Fruit fly (Drosophila melanogaster) whole organism, embryonic: Measurements from ENCODE around the gene Snr1.

Source experiments
- Atf3 ChIP-seq: fragments of 200-800 bp; sonication (Bioruptor generic); optimal IDR thresholded peaks from 3 replicates; lab custom pipeline; 2016; ENCODE audit warnings: missing biosample characterization, missing genetic modification characterization
- Awh ChIP-seq: fragments of 200-800 bp; sonication (Bioruptor generic); IDR thresholded peaks from 2 replicates; pipeline ENCODE4, ENCODE4 v1.3.6; 2022; ENCODE audit warnings: missing biosample characterization, missing genetic modification characterization
- BEAF-32 ChIP-seq: fragments of 200-800 bp; sonication (Bioruptor generic); optimal IDR thresholded peaks from 3 replicates; lab custom pipeline; 2017; ENCODE audit warnings: missing biosample characterization, missing genetic modification characterization, mild to moderate bottlenecking, moderate library complexity, missing genetic modification reagents
- Bgb ChIP-seq: fragments of 200-800 bp; sonication (Bioruptor generic); IDR thresholded peaks from 2 replicates; pipeline ENCODE4 v1.3.6; 2022; ENCODE audit warnings: missing biosample characterization, missing genetic modification characterization; ENCODE audit not compliant: partially characterized antibody
- CG10366 ChIP-seq: fragments of 200-800 bp; sonication (Bioruptor generic); IDR thresholded peaks from 2 replicates; pipeline ENCODE4 v1.3.6; 2022; ENCODE audit warnings: missing biosample characterization, missing genetic modification characterization
- CG10431 ChIP-seq: fragments of 200-800 bp; sonication (Bioruptor generic); optimal IDR thresholded peaks from 3 replicates; lab custom pipeline; 2018; ENCODE audit warnings: missing biosample characterization, mild to moderate bottlenecking, missing genetic modification characterization
- CG12659 ChIP-seq: fragments of 200-800 bp; sonication (Bioruptor generic); optimal IDR thresholded peaks from 3 replicates; lab custom pipeline; 2017; ENCODE audit warnings: mild to moderate bottlenecking, missing biosample characterization, missing genetic modification reagents, missing genetic modification characterization
- CG15601 ChIP-seq: fragments of 200-800 bp; sonication (Bioruptor generic); optimal IDR thresholded peaks from 3 replicates; lab custom pipeline; 2019; ENCODE audit warnings: missing biosample characterization, mild to moderate bottlenecking, missing genetic modification characterization, moderate library complexity
- CG1647 ChIP-seq: fragments of 200-800 bp; sonication (Bioruptor generic); optimal IDR thresholded peaks from 3 replicates; lab custom pipeline; 2016; ENCODE audit warnings: missing biosample characterization, missing genetic modification characterization
- CG16815 ChIP-seq: fragments of 200-800 bp; sonication (Bioruptor generic); optimal IDR thresholded peaks from 3 replicates; lab custom pipeline; 2017; ENCODE audit warnings: missing biosample characterization, mild to moderate bottlenecking, missing genetic modification characterization
- CG18011 ChIP-seq: fragments of 200-800 bp; sonication (Bioruptor generic); optimal IDR thresholded peaks from 2 replicates; lab custom pipeline; 2017; ENCODE audit warnings: missing biosample characterization, missing genetic modification characterization, mild to moderate bottlenecking, moderate library complexity, missing genotype
- CG2116 ChIP-seq: fragments of 200-800 bp; sonication (Bioruptor generic); optimal IDR thresholded peaks from 3 replicates; lab custom pipeline; 2018; ENCODE audit warnings: missing biosample characterization, mild to moderate bottlenecking, missing genetic modification characterization
- CG31441 ChIP-seq: fragments of 200-800 bp; sonication (Bioruptor generic); IDR thresholded peaks from 2 replicates; pipeline ENCODE4 v1.3.6; 2022; ENCODE audit warnings: missing biosample characterization, missing genetic modification characterization
- CG4282 ChIP-seq: fragments of 200-800 bp; sonication (Bioruptor generic); optimal IDR thresholded peaks from 2 replicates; lab custom pipeline; 2016; ENCODE audit warnings: missing biosample characterization, missing genetic modification characterization
- CG43689 ChIP-seq: fragments of 200-800 bp; sonication (Bioruptor generic); IDR thresholded peaks from 2 replicates; pipeline ENCODE4 v1.3.6; 2022; ENCODE audit warnings: missing biosample characterization, missing genetic modification characterization
- CG4617 ChIP-seq: fragments of 200-800 bp; sonication (Bioruptor generic); optimal IDR thresholded peaks from 3 replicates; lab custom pipeline; 2016; ENCODE audit warnings: missing biosample characterization, missing genetic modification characterization, borderline replicate concordance
- CG4854 ChIP-seq: fragments of 200-800 bp; sonication (Bioruptor generic); optimal IDR thresholded peaks from 2 replicates; lab custom pipeline; 2016; ENCODE audit warnings: missing biosample characterization, missing genetic modification characterization, inconsistent platforms
- CG6683 ChIP-seq: fragments of 200-800 bp; sonication (Bioruptor generic); optimal IDR thresholded peaks from 2 replicates; lab custom pipeline; 2017; ENCODE audit warnings: missing biosample characterization, mild to moderate bottlenecking, missing genetic modification characterization, missing genetic modification reagents
- D ChIP-seq, 2 experiments: fragments of 200-800 bp in 1 of 2; fragments of >200 bp in 1 of 2; sonication (Bioruptor generic) in 1 of 2; optimal IDR thresholded peaks; 2 replicates in 1 of 2; 3 replicates in 1 of 2; lab custom pipeline; 2017; ENCODE audit warnings: mild to moderate bottlenecking in 1 of 2, missing biosample characterization in 1 of 2, missing genetic modification characterization in 1 of 2, missing genetic modification reagents in 1 of 2
- Doc3 ChIP-seq: fragments of 200-800 bp; sonication (Bioruptor generic); IDR thresholded peaks from 3 replicates; pipeline ENCODE4 v1.3.6; 2022; ENCODE audit warnings: missing biosample characterization, missing genetic modification characterization; ENCODE audit not compliant: partially characterized antibody
- H2.0 ChIP-seq: fragments of 200-800 bp; sonication (Bioruptor generic); IDR thresholded peaks from 2 replicates; pipeline ENCODE4 v1.3.6; 2022; ENCODE audit warnings: missing biosample characterization, missing genetic modification characterization
- HLH54F ChIP-seq: fragments of 200-800 bp; sonication (Bioruptor generic); optimal IDR thresholded peaks from 3 replicates; lab custom pipeline; 2016; ENCODE audit warnings: missing biosample characterization, missing genetic modification characterization
- Hmr ChIP-seq: fragments of 200-800 bp; sonication (Bioruptor generic); optimal IDR thresholded peaks from 3 replicates; lab custom pipeline; 2017; ENCODE audit warnings: mild to moderate bottlenecking, missing biosample characterization, missing genetic modification reagents, missing genetic modification characterization
- Nf-YC ChIP-seq: fragments of 200-800 bp; optimal IDR thresholded peaks from 3 replicates; lab custom pipeline; 2019; ENCODE audit warnings: missing biosample characterization, mild to moderate bottlenecking, missing genetic modification characterization, moderate library complexity
- Oli ChIP-seq: fragments of 200-800 bp; sonication (Bioruptor generic); optimal IDR thresholded peaks from 2 replicates; lab custom pipeline; 2018; ENCODE audit warnings: missing biosample characterization, mild to moderate bottlenecking, missing genetic modification characterization, moderate library complexity
- Spps ChIP-seq: fragments of 200-800 bp; sonication (Bioruptor generic); optimal IDR thresholded peaks from 2 replicates; lab custom pipeline; 2018; ENCODE audit warnings: missing biosample characterization, mild to moderate bottlenecking, missing genetic modification characterization
- abd-A ChIP-seq: fragments of 200-800 bp; sonication (Bioruptor generic); optimal IDR thresholded peaks from 3 replicates; lab custom pipeline; 2019; ENCODE audit warnings: missing biosample characterization, mild to moderate bottlenecking, missing genetic modification characterization, moderate library complexity
- ash1 ChIP-seq: fragments of 200-800 bp; sonication (Bioruptor generic); optimal IDR thresholded peaks from 2 replicates; lab custom pipeline; 2018; ENCODE audit warnings: missing biosample characterization, mild to moderate bottlenecking, missing genetic modification characterization
- dimm ChIP-seq: fragments of 200-800 bp; sonication (Bioruptor generic); IDR thresholded peaks from 2 replicates; pipeline ENCODE4 v1.3.6; 2022; ENCODE audit warnings: missing biosample characterization, missing genetic modification characterization
- disco-r ChIP-seq: fragments of 200-800 bp; sonication (Bioruptor generic); optimal IDR thresholded peaks from 2 replicates; lab custom pipeline; 2016; ENCODE audit warnings: missing biosample characterization, missing genetic modification characterization
- en ChIP-seq: fragments of 200-800 bp; sonication (Bioruptor generic); optimal IDR thresholded peaks from 2 replicates; lab custom pipeline; 2016; ENCODE audit warnings: missing biosample characterization, missing genetic modification characterization
- esg ChIP-seq: fragments of 200-800 bp; sonication (Bioruptor generic); conservative IDR thresholded peaks from 2 replicates; pipeline ENCODE4 v1.3.6; 2022; ENCODE audit warnings: missing biosample characterization, missing genetic modification characterization
- ewg ChIP-seq: fragments of 200-800 bp; sonication (Bioruptor generic); optimal IDR thresholded peaks from 3 replicates; lab custom pipeline; 2017; ENCODE audit warnings: mild to moderate bottlenecking, missing biosample characterization, missing genetic modification reagents, missing genetic modification characterization
- gcm2 ChIP-seq: fragments of 200-800 bp; sonication (Bioruptor generic); optimal IDR thresholded peaks from 2 replicates; lab custom pipeline; 2016; ENCODE audit warnings: missing biosample characterization, missing genetic modification characterization
- grau ChIP-seq: fragments of 200-800 bp; optimal IDR thresholded peaks from 3 replicates; lab custom pipeline; 2019; ENCODE audit warnings: missing biosample characterization, mild to moderate bottlenecking, missing genetic modification characterization, moderate library complexity
- hb ChIP-seq: fragments of 200-800 bp; sonication (Bioruptor generic); IDR thresholded peaks from 3 replicates; pipeline ENCODE4 v1.3.6; 2022; ENCODE audit warnings: missing biosample characterization, missing genetic modification characterization; ENCODE audit not compliant: partially characterized antibody
- klu ChIP-seq: fragments of 200-800 bp; sonication (Bioruptor generic); IDR thresholded peaks from 2 replicates; pipeline ENCODE4 v1.3.6; 2022; ENCODE audit warnings: missing biosample characterization, missing genetic modification characterization
- mld ChIP-seq: fragments of 200-800 bp; sonication (Bioruptor generic); IDR thresholded peaks from 3 replicates; pipeline ENCODE4 v1.3.6; 2022; ENCODE audit warnings: missing biosample characterization, missing genetic modification characterization; ENCODE audit not compliant: partially characterized antibody
- pan ChIP-seq, 4 experiments: fragments of >200 bp in 3 of 4; fragments of 200-800 bp in 1 of 4; sonication (Bioruptor generic) in 1 of 4; optimal IDR thresholded peaks in 3 of 4; IDR thresholded peaks in 1 of 4; 2 replicates each; pipeline versions ENCODE4 v1.3.6 to Lab custom; 2017 to 2022; ENCODE audit warnings: missing biosample characterization in 2 of 4, missing genetic modification characterization in 2 of 4, mixed read lengths in 1 of 4
- pho ChIP-seq: fragments of 200-800 bp; sonication (Bioruptor generic); optimal IDR thresholded peaks from 2 replicates; lab custom pipeline; 2016; ENCODE audit warnings: missing biosample characterization, missing genetic modification characterization
- repo ChIP-seq: fragments of 200-800 bp; sonication (Bioruptor generic); optimal IDR thresholded peaks from 2 replicates; lab custom pipeline; 2016; ENCODE audit warnings: missing biosample characterization, missing genetic modification characterization
- scrt ChIP-seq: fragments of 200-800 bp; sonication (Bioruptor generic); optimal IDR thresholded peaks from 2 replicates; lab custom pipeline; 2018; ENCODE audit warnings: missing biosample characterization, mild to moderate bottlenecking, missing genetic modification characterization, moderate library complexity
- sd ChIP-seq: fragments of 200-800 bp; sonication (Bioruptor generic); optimal IDR thresholded peaks from 3 replicates; lab custom pipeline; 2018; ENCODE audit warnings: missing biosample characterization, mild to moderate bottlenecking, missing genetic modification characterization, moderate library complexity
- shn ChIP-seq: fragments of 200-800 bp; sonication (Bioruptor generic); optimal IDR thresholded peaks from 3 replicates; lab custom pipeline; 2016; ENCODE audit warnings: missing biosample characterization, missing genetic modification characterization
- sna ChIP-seq: fragments of 200-800 bp; sonication (Bioruptor generic); IDR thresholded peaks from 2 replicates; pipeline ENCODE4 v1.3.6; 2022; ENCODE audit warnings: missing biosample characterization, missing genetic modification characterization; ENCODE audit not compliant: partially characterized antibody
- sqz ChIP-seq: fragments of 200-800 bp; sonication (Bioruptor generic); optimal IDR thresholded peaks from 3 replicates; lab custom pipeline; 2018; ENCODE audit warnings: missing biosample characterization, mild to moderate bottlenecking, missing genetic modification characterization
- wdn ChIP-seq: fragments of 200-800 bp; sonication (Bioruptor generic); IDR thresholded peaks from 2 replicates; pipeline ENCODE4 v1.3.6; 2022; ENCODE audit warnings: missing biosample characterization, missing genetic modification characterization

Snr1 gene

dm6 chr3R:5517002-5517875 is 46.5 kb downstream of the Snr1 start, which contains the start of gene Itpr (continued):
- TF ChIP-seq mld (GFP tag; lab: Robert Waterston, UW) = no peak
- TF ChIP-seq shn = no peak
- TF ChIP-seq esg (GFP tag; lab: Robert Waterston, UW) = no peak
- peak; percentile 7 for TF ChIP-seq CG10431 (GFP tag; lab: Kevin White, UChicago)
- TF ChIP-seq HLH54F (GFP tag; lab: Kevin White, UChicago) = no peak
- TF ChIP-seq Oli (tag; lab: Kevin White, UChicago) = no peak
- TF ChIP-seq Awh (GFP tag; lab: Robert Waterston, UW) = no peak
- 0 out of 3 replicates have a peak, but pooled peaks have one; percentile 45 for TF ChIP-seq hb (GFP tag; lab: Robert Waterston, UW)
- TF ChIP-seq H2.0 (GFP tag; lab: Robert Waterston, UW) = no peak
- no peak for TF ChIP-seq wdn (GFP tag; lab: Robert Waterston, UW)
- TF ChIP-seq CG12659 (GFP tag; lab: Kevin White, UChicago) = peak; percentile 39
- no peak for TF ChIP-seq Doc3
- TF ChIP-seq ewg (GFP tag; lab: Kevin White, UChicago) = no peak
- peak; percentile 30 for TF ChIP-seq BEAF-32 (GFP tag; lab: Kevin White, UChicago)
- TF ChIP-seq disco-r (GFP tag; lab: Kevin White, UChicago) = no peak
- peak; percentile 53; the same call in 1 of the 2 replicates for TF ChIP-seq Bgb (GFP tag; lab: Robert Waterston, UW)
- TF ChIP-seq CG1647 (GFP tag; lab: Kevin White, UChicago) = no peak
- TF ChIP-seq CG4854 = no peak
- peak; percentile 10 for TF ChIP-seq CG2116 (GFP tag; lab: Kevin White, UChicago)
- peak; percentile 68 for TF ChIP-seq grau (tag; lab: Kevin White, UChicago)
- no peak for TF ChIP-seq CG4617 (GFP tag; lab: Kevin White, UChicago)
- TF ChIP-seq en (GFP tag; lab: Kevin White, UChicago) = peak; percentile 11
- TF ChIP-seq sqz (GFP tag; lab: Kevin White, UChicago) = no peak
- TF ChIP-seq Spps (tag; lab: Kevin White, UChicago) = no peak
- TF ChIP-seq CG6683 (GFP tag; lab: Kevin White, UChicago) = no peak
- TF ChIP-seq abd-A (tag; lab: Kevin White, UChicago) = no peak
- no peak for TF ChIP-seq CG15601 (tag; lab: Kevin White, UChicago)
- no peak for TF ChIP-seq repo
- no peak for TF ChIP-seq Hmr
- peak; percentile 15; the same call in 1 of the 2 replicates for TF ChIP-seq klu (GFP tag; lab: Robert Waterston, UW)
- TF ChIP-seq CG10366 (GFP tag; lab: Robert Waterston, UW) = no peak
- peak; percentile 24 for TF ChIP-seq D (optimal IDR thresholded peaks at IDR 0.05; lab: Kevin White, UChicago)
- TF ChIP-seq D (GFP tag; optimal IDR thresholded peaks at IDR 0.05; lab: Kevin White, UChicago) = peak; percentile 17
- TF ChIP-seq ash1 (GFP tag; lab: Kevin White, UChicago) = no peak
- TF ChIP-seq sd (tag; lab: Kevin White, UChicago) = peak; percentile 44
- no peak for TF ChIP-seq CG31441
- no peak for TF ChIP-seq gcm2
- no peak for TF ChIP-seq CG4282 (GFP tag; lab: Kevin White, UChicago)
- TF ChIP-seq dimm (GFP tag; lab: Robert Waterston, UW) = no peak
- no peak for TF ChIP-seq Atf3 (GFP tag; lab: Kevin White, UChicago)
- TF ChIP-seq pho (GFP tag; lab: Kevin White, UChicago) = no peak
- no peak for TF ChIP-seq pan (optimal IDR thresholded peaks at IDR 0.05; lab: Kevin White, UChicago)
- TF ChIP-seq pan (GFP tag; optimal IDR thresholded peaks at IDR 0.05 in 1 of 2, IDR thresholded peaks at IDR 0.05 in 1 of 2) = peak in 1 of 2 experiments; percentile 6
- TF ChIP-seq CG18011 (GFP tag; lab: Kevin White, UChicago) = no peak
- peak; percentile 2 for TF ChIP-seq scrt (GFP tag; lab: Kevin White, UChicago)
- peak; percentile 55 for TF ChIP-seq sna (GFP tag; lab: Robert Waterston, UW)
- no peak for TF ChIP-seq Nf-YC (tag; lab: Kevin White, UChicago)
- TF ChIP-seq CG16815 = no peak
- no peak for TF ChIP-seq CG43689 (GFP tag; lab: Robert Waterston, UW)
